Fruit fly (Drosophila melanogaster) whole organism: ENCODE data around the gene CG7133.

Experiments
- Dll ChIP-seq: fragments of >200 bp; optimal IDR thresholded peaks from 2 replicates; lab custom pipeline; 2017
- EcR ChIP-seq, 2 experiments: fragments of >200 bp; optimal IDR thresholded peaks; 2 replicates each; lab custom pipeline; 2017; ENCODE audit warnings: missing biosample characterization in 2 of 2, missing genetic modification characterization in 2 of 2, missing genetic modification reagents in 2 of 2
- usp ChIP-seq: fragments of >200 bp; optimal IDR thresholded peaks from 2 replicates; lab custom pipeline; 2017; ENCODE audit warnings: missing biosample characterization, missing genetic modification characterization, mixed read lengths

DNA sequence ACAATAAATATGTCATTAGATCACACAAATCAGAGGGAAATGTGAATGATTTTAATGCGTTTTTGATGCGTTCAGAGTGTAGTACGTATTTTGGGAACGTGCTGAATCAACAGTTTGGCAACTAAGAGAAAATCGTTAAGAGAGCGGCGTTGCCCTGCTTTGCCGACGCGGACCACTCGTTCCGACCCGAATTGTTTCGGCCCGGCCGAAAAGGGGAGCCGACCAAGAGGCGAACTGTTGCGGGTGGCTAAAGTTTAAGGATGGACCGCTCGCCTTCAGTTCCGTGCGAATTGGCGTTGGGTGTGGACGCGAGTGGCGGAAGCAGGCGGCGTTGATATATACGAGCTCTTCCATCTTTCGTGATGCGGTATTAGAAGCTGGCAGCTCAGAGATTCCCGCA, 39.6 kb downstream of the CG7133 start, which contains the start of gene Oct-TyrR:
- no peak for TF ChIP-seq Dll (lab: Kevin White, UChicago)
- no peak for TF ChIP-seq usp (GFP tag; lab: Kevin White, UChicago)
- no peak for TF ChIP-seq EcR (GFP tag; optimal IDR thresholded peaks at IDR 0.05; lab: Kevin White, UChicago)
